Fruit fly (Drosophila melanogaster): ENCODE data around the gene Gcn2.

Gcn2 gene

DNA sequence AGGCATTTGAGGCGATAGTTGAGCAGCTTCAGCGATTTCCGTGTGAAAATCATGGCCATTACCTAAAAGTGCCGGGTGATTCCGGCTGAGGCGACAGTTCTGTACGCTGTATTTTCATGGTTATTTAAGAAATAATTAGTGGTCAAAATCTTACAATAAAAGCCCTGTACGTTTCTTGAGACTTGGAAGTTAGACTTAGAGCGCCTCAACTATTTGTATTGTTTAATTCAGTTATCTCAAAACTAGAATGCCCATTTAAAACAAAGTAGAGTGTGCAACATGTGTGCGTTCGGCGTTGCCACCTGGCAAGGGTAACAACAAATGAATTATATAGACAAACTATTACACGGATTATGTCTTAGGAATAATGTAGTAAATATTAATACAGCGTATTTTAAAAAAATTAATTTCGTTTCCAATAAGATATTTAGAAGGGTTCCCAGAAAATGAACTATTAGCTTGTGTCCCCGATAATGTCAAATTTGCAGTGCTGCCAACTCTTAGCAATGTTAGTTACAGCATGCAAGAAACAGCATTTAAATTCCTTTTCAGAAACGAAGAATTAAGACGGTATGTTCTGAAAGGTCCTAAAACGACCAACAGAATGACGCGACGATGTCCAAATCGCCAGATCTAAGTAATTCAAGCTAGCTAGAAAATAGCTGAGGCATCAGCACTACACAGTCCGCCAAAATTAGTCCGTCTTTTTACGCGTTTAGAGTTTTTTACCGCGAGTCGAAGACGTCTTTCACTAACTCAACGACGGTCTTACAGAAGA lies 9.2 kb downstream of the Gcn2 start, which contains the start of gene Gprk2 (continued):
- TF ChIP-seq NK7.1 (GFP tag; optimal IDR thresholded peaks at IDR 0.05), result peak; percentile 100
- peak; percentile 100 for TF ChIP-seq Awh (GFP tag; IDR thresholded peaks at IDR 0.05)
- peak; percentile 100 for TF ChIP-seq Asciz (GFP tag; optimal IDR thresholded peaks at IDR 0.05)
- TF ChIP-seq CG31365 (tag; optimal IDR thresholded peaks at IDR 0.05), result peak; percentile 96
- peak; percentile 100 for TF ChIP-seq HLH54F (GFP tag; optimal IDR thresholded peaks at IDR 0.05)
- TF ChIP-seq peb (GFP tag; IDR thresholded peaks at IDR 0.05), result peak; percentile 100
- TF ChIP-seq Taf1 (GFP tag; IDR thresholded peaks at IDR 0.05), result peak; percentile 99
- TF ChIP-seq chm (GFP tag; IDR thresholded peaks at IDR 0.05), result peak; percentile 100
- peak; percentile 100 for TF ChIP-seq zfh2 (GFP tag; optimal IDR thresholded peaks at IDR 0.05)
- TF ChIP-seq CG8388 (GFP tag; optimal IDR thresholded peaks at IDR 0.05), result peak; percentile 100
- TF ChIP-seq Nf-YC (tag; optimal IDR thresholded peaks at IDR 0.05), result peak; percentile 88
- peak; percentile 98 for TF ChIP-seq sd (tag; optimal IDR thresholded peaks at IDR 0.05)
- peak; percentile 100 for TF ChIP-seq CG18619 (GFP tag; optimal IDR thresholded peaks at IDR 0.05)
- peak; percentile 99 for TF ChIP-seq CG3065 (GFP tag; optimal IDR thresholded peaks at IDR 0.05)
- TF ChIP-seq D19A (tag; optimal IDR thresholded peaks at IDR 0.05), result peak; percentile 99
- peak; percentile 100 for TF ChIP-seq esg (GFP tag; conservative IDR thresholded peaks at IDR 0.05)
- TF ChIP-seq ato (GFP tag; IDR thresholded peaks at IDR 0.05; ENCODE audit: partially characterized antibody), result no peak
- no peak for TF ChIP-seq chinmo (GFP tag; IDR thresholded peaks at IDR 0.05; ENCODE audit: partially characterized antibody)
- peak; percentile 100 for TF ChIP-seq Xrp1 (GFP tag; IDR thresholded peaks at IDR 0.05)
- TF ChIP-seq trem (tag; optimal IDR thresholded peaks at IDR 0.05), result peak; percentile 98
- TF ChIP-seq cas (GFP tag; IDR thresholded peaks at IDR 0.05), result peak; percentile 100
- TF ChIP-seq Mrtf (GFP tag; IDR thresholded peaks at IDR 0.05), result peak; percentile 100
- peak; percentile 100 for TF ChIP-seq CG18262 (tag; optimal IDR thresholded peaks at IDR 0.05)
- TF ChIP-seq rib (GFP tag; IDR thresholded peaks at IDR 0.05), result peak; percentile 100
- peak; percentile 100 for TF ChIP-seq Hr3 (GFP tag; optimal IDR thresholded peaks at IDR 0.05)
- TF ChIP-seq Xbp1 (GFP tag; optimal IDR thresholded peaks at IDR 0.05), result peak; percentile 100
- TF ChIP-seq CG11085 (GFP tag; IDR thresholded peaks at IDR 0.05), result peak; percentile 100
- peak; percentile 100 for TF ChIP-seq CG2199 (GFP tag; IDR thresholded peaks at IDR 0.05)
- peak; percentile 100 for TF ChIP-seq Dip3 (GFP tag; optimal IDR thresholded peaks at IDR 0.05)
- TF ChIP-seq CG16863 (GFP tag; optimal IDR thresholded peaks at IDR 0.05), result peak; percentile 100
- TF ChIP-seq seq (GFP tag; IDR thresholded peaks at IDR 0.05), result peak; percentile 100
- peak; percentile 100 for TF ChIP-seq dimm (GFP tag; IDR thresholded peaks at IDR 0.05)
- peak; percentile 100 for TF ChIP-seq Hsf (GFP tag; optimal IDR thresholded peaks at IDR 0.05)
- peak; percentile 58 for TF ChIP-seq Dref (GFP tag; IDR thresholded peaks at IDR 0.05)
- TF ChIP-seq CG7963 (GFP tag; IDR thresholded peaks at IDR 0.05; ENCODE audit: partially characterized antibody), result no peak
- peak; percentile 100 for TF ChIP-seq CG32767 (GFP tag; IDR thresholded peaks at IDR 0.05)
- TF ChIP-seq CG16815 (GFP tag; optimal IDR thresholded peaks at IDR 0.05), result peak; percentile 99
- TF ChIP-seq knrl (GFP tag; IDR thresholded peaks at IDR 0.05; ENCODE audit: partially characterized antibody), result no peak; the same call in 2 of the 3 replicates
- TF ChIP-seq C15 (GFP tag; IDR thresholded peaks at IDR 0.05), result peak; percentile 100
- peak; percentile 100 for TF ChIP-seq chif (GFP tag; optimal IDR thresholded peaks at IDR 0.05)
- peak; percentile 100 for TF ChIP-seq Bteb2 (GFP tag; optimal IDR thresholded peaks at IDR 0.05)
- TF ChIP-seq fu2 (GFP tag; optimal IDR thresholded peaks at IDR 0.05), result peak; percentile 100
- peak; percentile 98 for TF ChIP-seq CG14710 (tag; optimal IDR thresholded peaks at IDR 0.05)
- TF ChIP-seq Hmr (GFP tag; optimal IDR thresholded peaks at IDR 0.05), result peak; percentile 100
- peak; percentile 90 for TF ChIP-seq CG30020 (tag; optimal IDR thresholded peaks at IDR 0.05)
- peak; percentile 100 for TF ChIP-seq fd64A (GFP tag; optimal IDR thresholded peaks at IDR 0.05)
- TF ChIP-seq Dfd (GFP tag; optimal IDR thresholded peaks at IDR 0.05), result no peak
- TF ChIP-seq Blimp-1 (GFP tag; optimal IDR thresholded peaks at IDR 0.05), result peak; percentile 99
- TF ChIP-seq Ravus (GFP tag; IDR thresholded peaks at IDR 0.05), result peak; percentile 100
- TF ChIP-seq TFAM (GFP tag; optimal IDR thresholded peaks at IDR 0.05), result peak; percentile 97

Measured in whole organism, embryonic.